Worm (Caenorhabditis elegans): ENCODE results near the gene F54C9.9.

The F54C9.9 gene

DNA sequence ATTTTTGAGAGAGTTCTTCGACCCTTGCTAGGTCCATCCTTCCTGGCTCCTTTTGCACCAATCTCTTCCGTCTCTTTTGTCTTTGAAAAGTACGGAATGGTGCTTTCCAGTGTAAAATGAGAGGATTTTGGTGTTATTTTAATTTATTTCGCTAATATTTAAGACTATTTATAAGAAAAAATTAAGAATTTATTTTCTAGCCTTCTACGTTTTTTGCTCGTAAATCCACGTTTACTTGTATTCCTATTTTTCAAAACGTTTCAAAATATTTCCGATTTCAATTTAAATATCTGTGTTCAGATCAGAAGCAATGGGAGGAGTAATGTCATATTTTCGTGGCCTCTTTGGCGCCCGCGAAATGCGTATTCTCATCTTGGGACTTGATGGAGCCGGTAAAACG, 3.9 kb downstream of the F54C9.9 start, which contains the start of gene arl-1:
arl-1 (plus strand) TSS at position 301 of the 400 bp plus-strand sequence.
- TF ChIP-seq aly-1 (tag; optimal IDR thresholded peaks at IDR 0.05) (no peak), hmg-4 (GFP tag; optimal IDR thresholded peaks at IDR 0.05) (no peak), B0310.2 (tag; optimal IDR thresholded peaks at IDR 0.05) (no peak), ama-1 (optimal IDR thresholded peaks at IDR 0.05) (no peak), ets-7 (tag; optimal IDR thresholded peaks at IDR 0.05) (no peak), pes-1 (GFP tag; IDR thresholded peaks at IDR 0.05) (no peak), ceh-36 (tag; optimal IDR thresholded peaks at IDR 0.05) (no peak), tra-4 (tag; optimal IDR thresholded peaks at IDR 0.05) (no peak), sea-1 (GFP tag; conservative IDR thresholded peaks at IDR 0.05) (no peak), tbx-37 (GFP tag; conservative IDR thresholded peaks at IDR 0.05) (no peak), hnd-1 (tag; optimal IDR thresholded peaks at IDR 0.05) (no peak)

DNA sequence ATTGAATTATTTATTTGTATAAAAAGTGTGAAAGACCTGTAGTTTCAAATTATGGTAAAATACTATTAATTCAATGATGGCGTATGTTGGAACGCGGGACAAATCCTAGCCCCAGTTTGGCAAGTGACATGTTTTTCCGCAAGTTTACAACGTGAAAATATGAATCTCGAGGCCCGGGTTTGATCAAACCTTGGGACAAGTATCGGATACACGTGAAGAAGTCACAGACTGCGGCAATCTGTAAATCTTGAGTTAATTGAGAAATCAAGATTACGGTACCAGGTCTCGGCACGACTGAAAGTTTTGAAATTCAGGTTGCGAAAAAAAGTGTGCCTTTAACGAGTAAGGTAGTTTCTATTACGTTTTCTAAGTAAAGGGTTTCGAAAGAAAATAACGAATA, 5.2 kb downstream of the F54C9.9 start:
- no peak for TF ChIP-seq pes-1 (GFP tag; IDR thresholded peaks at IDR 0.05)
- peak; percentile 54 for TF ChIP-seq ama-1 (optimal IDR thresholded peaks at IDR 0.05)

DNA sequence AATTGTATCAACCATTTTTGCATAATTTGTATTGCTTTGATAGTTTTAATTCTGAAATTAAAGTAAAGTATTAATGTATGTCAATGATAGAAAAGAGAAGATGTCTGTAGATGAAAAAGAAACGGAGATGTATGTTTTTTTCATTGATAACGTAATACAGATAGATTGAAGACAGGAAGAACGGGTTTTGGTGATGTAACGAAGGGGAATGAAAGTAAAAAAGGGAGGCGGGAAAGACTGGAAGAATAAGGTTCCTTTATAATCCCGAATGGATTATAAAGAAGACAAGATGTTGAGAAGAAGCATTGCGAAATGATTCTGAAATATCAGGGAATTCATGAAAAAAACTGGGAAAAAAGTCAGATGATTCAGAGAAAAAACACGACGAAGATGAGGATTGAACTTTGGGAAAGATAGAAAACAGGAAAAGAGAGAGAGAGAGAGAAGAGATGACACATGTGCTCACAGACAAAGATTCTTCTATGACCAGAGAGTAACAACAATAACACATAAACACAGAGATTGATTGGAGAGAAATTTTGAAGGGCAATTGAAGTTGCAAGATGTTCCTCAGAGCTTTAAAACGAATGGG, 7.3 kb downstream of the F54C9.9 start, which contains the start of gene F54C9.11:
F54C9.11 (minus strand) TSS at position 51 of the 592 bp plus-strand sequence.
- no peak for TF ChIP-seq tbx-11 (GFP tag; IDR thresholded peaks at IDR 0.05)
- TF ChIP-seq flt-1 (GFP tag; IDR thresholded peaks at IDR 0.05), result no peak
- TF ChIP-seq scrt-1 (GFP tag; IDR thresholded peaks at IDR 0.05), result no peak
- TF ChIP-seq ceh-13 (GFP tag; optimal IDR thresholded peaks at IDR 0.05), result no peak
- no peak for TF ChIP-seq ceh-36 (tag; optimal IDR thresholded peaks at IDR 0.05)
- no peak for TF ChIP-seq B0310.2 (tag; optimal IDR thresholded peaks at IDR 0.05)
- no peak for TF ChIP-seq hnd-1 (tag; optimal IDR thresholded peaks at IDR 0.05)
- no peak for TF ChIP-seq hmg-4 (GFP tag; optimal IDR thresholded peaks at IDR 0.05)

DNA sequence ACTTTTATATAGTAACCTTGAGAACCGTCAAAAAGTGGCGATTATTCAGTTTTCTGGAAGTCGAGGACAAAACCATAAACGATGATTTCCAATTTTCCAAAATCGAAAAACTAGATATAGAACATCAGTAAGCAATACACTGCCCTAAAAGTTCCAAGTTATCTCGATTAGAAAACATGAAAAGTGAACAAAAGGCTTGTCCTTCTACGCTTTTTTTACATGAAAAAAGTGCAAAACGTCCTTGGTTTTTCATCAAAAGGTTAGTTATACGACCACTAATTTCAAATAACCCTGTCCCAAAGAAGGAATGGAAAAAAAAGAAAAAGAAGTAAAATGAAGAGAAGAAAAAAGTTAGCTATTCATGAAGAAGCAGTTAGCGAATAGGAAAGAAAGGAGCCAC, 8.1 kb downstream of the F54C9.9 start:
- TF ChIP-seq hmbx-1 (tag; optimal IDR thresholded peaks at IDR 0.05) (no peak), pes-1 (GFP tag; IDR thresholded peaks at IDR 0.05) (no peak), hmg-4 (GFP tag; optimal IDR thresholded peaks at IDR 0.05) (no peak), sea-1 (GFP tag; conservative IDR thresholded peaks at IDR 0.05) (no peak), ceh-13 (GFP tag; optimal IDR thresholded peaks at IDR 0.05) (no peak), flt-1 (GFP tag; IDR thresholded peaks at IDR 0.05) (no peak)

DNA sequence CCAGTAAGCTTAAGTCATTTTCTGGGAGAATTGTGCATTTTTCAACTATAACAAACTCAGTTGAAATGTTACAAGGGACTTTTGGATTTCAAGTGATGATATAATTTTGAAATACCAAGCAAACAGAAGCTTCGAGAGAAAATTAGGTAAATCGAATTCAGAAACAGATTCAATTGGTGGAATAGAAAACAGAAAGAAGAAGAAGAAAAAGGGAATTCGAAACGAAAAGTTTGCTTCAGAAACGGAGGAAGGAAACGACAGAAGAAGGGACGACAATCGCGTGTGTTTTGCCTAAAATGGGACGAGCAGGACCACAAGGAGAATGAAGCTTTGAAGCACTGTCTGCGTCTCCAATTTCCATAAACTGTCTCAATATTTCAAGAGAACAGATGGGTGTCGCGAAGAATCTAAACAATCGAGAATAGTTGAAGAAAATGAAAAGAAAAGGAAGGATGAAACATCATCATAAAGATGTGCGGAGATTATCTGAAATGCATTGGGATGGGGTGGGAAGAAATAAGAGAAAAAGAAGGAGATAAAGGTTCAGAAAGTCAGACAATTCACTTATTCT, 9.9 kb downstream of the F54C9.9 start:
- TF ChIP-seq ama-1 (optimal IDR thresholded peaks at IDR 0.05), result no peak
- TF ChIP-seq flt-1 (GFP tag; IDR thresholded peaks at IDR 0.05), result no peak
- TF ChIP-seq pes-1 (GFP tag; IDR thresholded peaks at IDR 0.05), result no peak
- no peak for TF ChIP-seq aly-1 (tag; optimal IDR thresholded peaks at IDR 0.05)
- TF ChIP-seq hnd-1 (tag; optimal IDR thresholded peaks at IDR 0.05), result no peak
- no peak for TF ChIP-seq sea-1 (GFP tag; conservative IDR thresholded peaks at IDR 0.05)
- TF ChIP-seq tbx-11 (GFP tag; IDR thresholded peaks at IDR 0.05), result no peak
- TF ChIP-seq tra-4 (tag; optimal IDR thresholded peaks at IDR 0.05), result no peak
- no peak for TF ChIP-seq scrt-1 (GFP tag; IDR thresholded peaks at IDR 0.05)
- no peak for TF ChIP-seq ceh-13 (GFP tag; optimal IDR thresholded peaks at IDR 0.05)
- TF ChIP-seq ets-7 (tag; optimal IDR thresholded peaks at IDR 0.05), result no peak
- no peak for TF ChIP-seq ceh-36 (tag; optimal IDR thresholded peaks at IDR 0.05)
- no peak for TF ChIP-seq hmg-4 (GFP tag; optimal IDR thresholded peaks at IDR 0.05)
- no peak for TF ChIP-seq B0310.2 (tag; optimal IDR thresholded peaks at IDR 0.05)
- TF ChIP-seq hmbx-1 (tag; optimal IDR thresholded peaks at IDR 0.05), result no peak
- no peak for TF ChIP-seq F13C5.2 (tag; optimal IDR thresholded peaks at IDR 0.05)
- TF ChIP-seq tbx-37 (GFP tag; conservative IDR thresholded peaks at IDR 0.05), result no peak

DNA sequence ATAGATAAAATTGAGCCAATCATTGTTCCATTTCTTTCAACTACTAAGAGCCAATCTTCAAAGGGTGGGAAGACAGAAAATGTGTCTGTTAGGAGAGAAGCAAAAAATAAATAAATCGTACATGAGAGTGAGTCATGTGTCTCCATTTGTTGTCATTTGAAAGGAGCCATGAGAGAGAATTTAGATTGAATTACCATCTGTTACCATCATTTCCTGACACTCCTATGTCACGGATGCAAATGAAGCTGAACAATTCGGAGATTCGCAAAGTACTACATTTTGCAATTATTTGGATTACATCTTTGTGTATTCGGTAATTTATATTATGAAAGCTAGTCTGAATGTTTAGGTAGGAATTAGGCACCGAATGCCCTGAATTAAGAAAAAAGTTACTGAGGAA, 10.6 kb downstream of the F54C9.9 start:
- TF ChIP-seq tbx-11 (GFP tag; IDR thresholded peaks at IDR 0.05) (no peak), hnd-1 (tag; optimal IDR thresholded peaks at IDR 0.05) (no peak), scrt-1 (GFP tag; IDR thresholded peaks at IDR 0.05) (no peak), flt-1 (GFP tag; IDR thresholded peaks at IDR 0.05) (no peak)

DNA sequence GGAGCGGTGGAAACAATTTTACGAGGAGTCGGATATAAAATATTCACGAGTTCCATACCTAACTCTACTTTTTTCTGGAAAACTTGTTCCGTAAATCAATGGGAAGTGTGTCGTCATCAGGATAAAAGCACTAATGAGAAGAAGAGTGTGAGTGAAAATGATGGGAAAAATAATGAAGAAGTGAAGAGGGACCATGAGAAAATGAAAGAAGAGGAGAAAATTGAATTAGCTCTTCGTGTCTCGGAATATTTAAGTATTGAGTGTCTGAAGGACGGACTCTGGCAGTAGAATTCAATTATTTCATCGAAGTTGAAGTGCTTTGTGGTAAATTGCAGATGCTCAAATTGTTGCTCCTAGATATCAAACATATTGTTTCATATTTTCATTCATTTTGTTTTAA, 11.4 kb downstream of the F54C9.9 start:
- TF ChIP-seq B0310.2 (tag; optimal IDR thresholded peaks at IDR 0.05) (no peak), hnd-1 (tag; optimal IDR thresholded peaks at IDR 0.05) (no peak), ceh-36 (tag; optimal IDR thresholded peaks at IDR 0.05) (no peak), hmg-4 (GFP tag; optimal IDR thresholded peaks at IDR 0.05) (no peak), F13C5.2 (tag; optimal IDR thresholded peaks at IDR 0.05) (no peak), tbx-37 (GFP tag; conservative IDR thresholded peaks at IDR 0.05) (no peak), ets-7 (tag; optimal IDR thresholded peaks at IDR 0.05) (no peak), ama-1 (optimal IDR thresholded peaks at IDR 0.05) (no peak), flt-1 (GFP tag; IDR thresholded peaks at IDR 0.05) (no peak), hmbx-1 (tag; optimal IDR thresholded peaks at IDR 0.05) (no peak), pes-1 (GFP tag; IDR thresholded peaks at IDR 0.05) (no peak), ceh-13 (GFP tag; optimal IDR thresholded peaks at IDR 0.05) (no peak), scrt-1 (GFP tag; IDR thresholded peaks at IDR 0.05) (no peak)

DNA sequence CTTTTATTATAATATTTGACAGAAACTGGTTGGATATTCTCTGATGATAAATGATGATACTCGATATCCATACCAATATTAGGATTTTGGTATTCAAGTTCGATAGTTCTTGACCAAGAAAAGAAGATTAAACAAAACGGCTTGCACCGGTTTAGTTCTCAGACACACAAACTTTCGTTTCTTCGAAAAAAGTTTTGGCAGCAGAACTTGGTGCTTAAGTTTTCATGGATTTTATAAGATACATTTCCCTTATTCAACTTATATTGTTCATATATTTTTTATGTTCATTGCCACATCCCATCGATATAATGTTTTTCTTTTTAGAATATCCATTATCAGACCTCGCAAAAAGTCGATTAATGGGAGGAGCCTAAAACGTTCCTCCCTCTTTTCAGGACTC, 12.8 kb downstream of the F54C9.9 start, which contains the start of gene aptf-4:
aptf-4 (plus strand) TSS at position 301 of the 400 bp plus-strand sequence.
- no peak for TF ChIP-seq B0310.2 (tag; optimal IDR thresholded peaks at IDR 0.05)
- TF ChIP-seq sea-1 (GFP tag; conservative IDR thresholded peaks at IDR 0.05), result no peak
- TF ChIP-seq pes-1 (GFP tag; IDR thresholded peaks at IDR 0.05), result no peak
- TF ChIP-seq scrt-1 (GFP tag; IDR thresholded peaks at IDR 0.05), result no peak
- TF ChIP-seq F13C5.2 (tag; optimal IDR thresholded peaks at IDR 0.05), result no peak
- no peak for TF ChIP-seq flt-1 (GFP tag; IDR thresholded peaks at IDR 0.05)
- TF ChIP-seq hmbx-1 (tag; optimal IDR thresholded peaks at IDR 0.05), result no peak
